Worm (Caenorhabditis elegans): ENCODE data around the gene C17B7.8.

C17B7.8 gene

ce11 chrV:3315308-3315707 is 8.8 kb downstream of the C17B7.8 start, which contains the start of gene arrd-19:
Gene arrd-19, minus strand, starts transcription at chrV:3315516.
- peak; percentile 89 for TF ChIP-seq pha-4 (tag; optimal IDR thresholded peaks at IDR 0.05)
- peak; percentile 75 for TF ChIP-seq egl-5 (tag; optimal IDR thresholded peaks at IDR 0.05)
- TF ChIP-seq elt-2 (tag; optimal IDR thresholded peaks at IDR 0.05), result peak; percentile 46
- TF ChIP-seq ztf-4 (tag; optimal IDR thresholded peaks at IDR 0.05), result no peak
- peak; percentile 85 for TF ChIP-seq nhr-23 (tag; optimal IDR thresholded peaks at IDR 0.05)
- peak; percentile 45 for TF ChIP-seq snpc-4 (tag; optimal IDR thresholded peaks at IDR 0.05)
- TF ChIP-seq lin-39 (tag; optimal IDR thresholded peaks at IDR 0.05), result peak; percentile 60
- TF ChIP-seq nfya-1 (tag; optimal IDR thresholded peaks at IDR 0.05; ENCODE audit: insufficient read depth), result peak; percentile 83
- peak; percentile 52 for TF ChIP-seq ceh-28 (tag; optimal IDR thresholded peaks at IDR 0.05)
- peak; percentile 70 for TF ChIP-seq lin-15B (tag; optimal IDR thresholded peaks at IDR 0.05)
- peak; percentile 11 for TF ChIP-seq pqm-1 (tag; optimal IDR thresholded peaks at IDR 0.05)
- TF ChIP-seq daf-12 (tag; optimal IDR thresholded peaks at IDR 0.05), result no peak
- peak; percentile 38 for TF ChIP-seq tbx-2 (tag; optimal IDR thresholded peaks at IDR 0.05)
- TF ChIP-seq lsy-12 (tag; optimal IDR thresholded peaks at IDR 0.05), result no peak
- peak; percentile 72 for TF ChIP-seq nhr-43 (tag; optimal IDR thresholded peaks at IDR 0.05; ENCODE audit: poor library complexity, severe bottlenecking)
- TF ChIP-seq zag-1 (tag; optimal IDR thresholded peaks at IDR 0.05), result no peak
- peak; percentile 84 for TF ChIP-seq hmg-11 (tag; optimal IDR thresholded peaks at IDR 0.05)
- TF ChIP-seq nhr-25 (tag; optimal IDR thresholded peaks at IDR 0.05), result peak; percentile 92
- TF ChIP-seq jun-1 (tag; optimal IDR thresholded peaks at IDR 0.05), result peak; percentile 13
- peak in 1 of 3 experiments; percentile 39 for TF ChIP-seq elt-3 (tag; optimal IDR thresholded peaks at IDR 0.05)

ce11 chrV:3312067-3312666 is 11.9 kb downstream of the C17B7.8 start, which contains the start of gene arrd-18:
Gene arrd-18, minus strand, starts transcription at chrV:3312117.
- no peak for TF ChIP-seq mdl-1 (tag; optimal IDR thresholded peaks at IDR 0.05)
- TF ChIP-seq elt-2 (tag; optimal IDR thresholded peaks at IDR 0.05), result peak; percentile 38
- TF ChIP-seq egl-5 (tag; optimal IDR thresholded peaks at IDR 0.05), result no peak
- TF ChIP-seq ceh-16 (tag; optimal IDR thresholded peaks at IDR 0.05), result no peak
- no peak for TF ChIP-seq eor-1 (tag; optimal IDR thresholded peaks at IDR 0.05)
- TF ChIP-seq fkh-10 (GFP tag; optimal IDR thresholded peaks at IDR 0.05), result no peak
- TF ChIP-seq R02D3.7 (tag; optimal IDR thresholded peaks at IDR 0.05), result no peak
- peak; percentile 14 for TF ChIP-seq snpc-4 (tag; optimal IDR thresholded peaks at IDR 0.05)
- TF ChIP-seq mml-1 (tag; optimal IDR thresholded peaks at IDR 0.05), result no peak
- no peak for TF ChIP-seq unc-39 (tag; optimal IDR thresholded peaks at IDR 0.05)
- no peak for TF ChIP-seq nhr-12 (tag; optimal IDR thresholded peaks at IDR 0.05)
- no peak for TF ChIP-seq nhr-77 (tag; optimal IDR thresholded peaks at IDR 0.05)
- no peak for TF ChIP-seq nhr-23 (tag; optimal IDR thresholded peaks at IDR 0.05)
- TF ChIP-seq hmg-11 (tag; optimal IDR thresholded peaks at IDR 0.05), result peak; percentile 50
- no peak for TF ChIP-seq daf-12 (tag; optimal IDR thresholded peaks at IDR 0.05)
- TF ChIP-seq nhr-28 (tag; optimal IDR thresholded peaks at IDR 0.05), result no peak
- TF ChIP-seq sea-2 (GFP tag; optimal IDR thresholded peaks at IDR 0.05), result no peak
- TF ChIP-seq unc-62 (GFP tag; optimal IDR thresholded peaks at IDR 0.05), result no peak
- no peak for TF ChIP-seq pha-4 (tag; optimal IDR thresholded peaks at IDR 0.05)
- TF ChIP-seq fkh-2 (tag; optimal IDR thresholded peaks at IDR 0.05), result no peak
- TF ChIP-seq ceh-82 (tag; optimal IDR thresholded peaks at IDR 0.05), result no peak
- TF ChIP-seq nhr-76 (tag; optimal IDR thresholded peaks at IDR 0.05), result no peak
- TF ChIP-seq lin-15B (tag; optimal IDR thresholded peaks at IDR 0.05), result no peak
- peak; percentile 27 for TF ChIP-seq nfya-1 (tag; optimal IDR thresholded peaks at IDR 0.05; ENCODE audit: insufficient read depth)

ce11 chrV:3308169-3308568 is 15.9 kb downstream of the C17B7.8 start, which contains the start of gene srbc-3:
Gene srbc-3, plus strand, starts transcription at chrV:3308469.
- TF ChIP-seq pqm-1 (tag; optimal IDR thresholded peaks at IDR 0.05) (no peak), snpc-4 (tag; optimal IDR thresholded peaks at IDR 0.05) (no peak), skn-1 (tag; optimal IDR thresholded peaks at IDR 0.05) (no peak), R02D3.7 (tag; optimal IDR thresholded peaks at IDR 0.05) (no peak), zag-1 (tag; optimal IDR thresholded peaks at IDR 0.05) (no peak), ceh-9 (tag; optimal IDR thresholded peaks at IDR 0.05) (no peak)

Measured in whole organism, L3 larva.